Worm (Caenorhabditis elegans): ENCODE data around the gene eif-3.K.

ce11 chrV:12939434-12939833 lies 14.4 kb upstream of the eif-3.K start, which contains the start of gene T16G1.5:
- TF ChIP-seq pag-3 (tag; optimal IDR thresholded peaks at IDR 0.05; ENCODE audit: borderline replicate concordance) (no peak), nfya-1 (tag; optimal IDR thresholded peaks at IDR 0.05) (no peak), pqm-1 (tag; optimal IDR thresholded peaks at IDR 0.05) (no peak), Y22D7AL.16 (tag; optimal IDR thresholded peaks at IDR 0.05) (no peak), fkh-10 (GFP tag; optimal IDR thresholded peaks at IDR 0.05) (no peak), elt-2 (tag; optimal IDR thresholded peaks at IDR 0.05) (no peak), sox-2 (GFP tag; IDR thresholded peaks at IDR 0.05) (no peak), pha-2 (tag; optimal IDR thresholded peaks at IDR 0.05) (no peak), ama-1 (optimal IDR thresholded peaks at IDR 0.05) (no peak), rnt-1 (tag; optimal IDR thresholded peaks at IDR 0.05) (no peak), elt-4 (tag; optimal IDR thresholded peaks at IDR 0.05) (no peak), pha-4 (tag; optimal IDR thresholded peaks at IDR 0.05) (no peak), pros-1 (tag; optimal IDR thresholded peaks at IDR 0.05) (no peak), hlh-8 (tag; optimal IDR thresholded peaks at IDR 0.05) (no peak)
